Worm (Caenorhabditis elegans) whole organism, L4 larva: ENCODE results near the gene egl-8.

Experiments
- nhr-237 ChIP-seq: sonication (generic microtip); optimal IDR thresholded peaks from 2 replicates; lab custom pipeline; 2017; ENCODE audit warnings: missing biosample characterization, missing genetic modification characterization
- snpc-4 ChIP-seq: fragments of 150-350 bp; optimal IDR thresholded peaks from 2 replicates; lab custom pipeline; 2014; ENCODE audit warnings: missing biosample characterization, missing genetic modification characterization

- TF ChIP-seq nhr-237 (tag; lab: Kevin White, UChicago): no peak
- TF ChIP-seq snpc-4 (tag; lab: Kevin White, UChicago): no peak
Measured at ce11 chrV:48622-49021, 28.0 kb downstream of the egl-8 start, which contains the start of gene B0348.1.
